Fruit fly (Drosophila melanogaster): ENCODE data around the gene CG31522.

Gene CG31522

DNA sequence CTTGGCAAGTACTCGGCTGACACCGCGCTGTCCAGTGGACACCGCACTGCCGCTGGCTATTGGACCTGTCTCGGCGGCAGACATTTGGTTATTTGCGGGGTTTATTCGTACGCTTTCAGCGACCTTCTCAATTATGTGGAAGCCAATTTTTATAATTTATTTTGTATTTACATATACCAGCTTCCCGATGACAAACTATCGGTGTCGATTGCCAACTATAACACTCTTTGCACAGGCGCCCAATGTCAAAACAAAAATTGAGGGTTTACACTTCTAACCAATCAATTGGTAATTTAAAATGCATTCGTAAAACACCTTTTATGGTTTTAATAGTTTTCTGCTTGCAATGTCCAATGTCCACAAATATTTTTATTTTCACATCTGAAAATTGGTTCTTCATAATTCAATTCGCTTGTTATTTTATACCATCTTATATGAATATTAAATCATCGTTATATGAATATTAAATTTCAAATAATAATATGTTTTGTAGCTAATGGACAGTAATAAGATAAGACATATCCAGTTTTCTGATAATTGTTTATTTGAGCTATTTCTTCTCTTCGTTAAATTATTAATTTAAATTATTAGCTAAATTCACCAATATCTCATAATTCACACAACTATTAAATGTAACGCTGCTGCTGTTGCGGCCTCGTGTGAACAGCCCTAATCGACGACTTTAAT lies 62.7 kb downstream of the CG31522 start (continued):
- TF ChIP-seq CG4820 (GFP tag; optimal IDR thresholded peaks at IDR 0.05) (no peak), Trl (optimal IDR thresholded peaks at IDR 0.05) (no peak), Trl (GFP tag; optimal IDR thresholded peaks at IDR 0.05) (no peak), psq (GFP tag; optimal IDR thresholded peaks at IDR 0.05) (peak; percentile 22), Hr39 (optimal IDR thresholded peaks at IDR 0.05) (no peak), sisA (GFP tag; IDR thresholded peaks at IDR 0.05) (no peak), repo (GFP tag; optimal IDR thresholded peaks at IDR 0.05) (no peak), CG15269 (tag; optimal IDR thresholded peaks at IDR 0.05) (peak; percentile 1), Lhr (GFP tag; optimal IDR thresholded peaks at IDR 0.05) (peak; percentile 5), CG18764 (GFP tag; optimal IDR thresholded peaks at IDR 0.05) (peak; percentile 64), ash1 (GFP tag; optimal IDR thresholded peaks at IDR 0.05) (no peak), croc (GFP tag; conservative IDR thresholded peaks at IDR 0.05) (no peak), unpg (GFP tag; optimal IDR thresholded peaks at IDR 0.05) (no peak), tll (GFP tag; optimal IDR thresholded peaks at IDR 0.05) (no peak), sqz (GFP tag; optimal IDR thresholded peaks at IDR 0.05) (no peak), bigmax (GFP tag; optimal IDR thresholded peaks at IDR 0.05) (no peak), Lpt (GFP tag; optimal IDR thresholded peaks at IDR 0.05) (no peak), CG15073 (GFP tag; optimal IDR thresholded peaks at IDR 0.05) (no peak), CG1602 (GFP tag; optimal IDR thresholded peaks at IDR 0.05) (peak; percentile 24)

dm6 chr3R:4397403-4398079 lies 65.1 kb downstream of the CG31522 start, which contains the start of gene CG9855:
TSS of gene CG9855 (minus strand) at chr3R:4397875.
- TF ChIP-seq CG5245 (GFP tag; optimal IDR thresholded peaks at IDR 0.05) (no peak), CG2712 (tag; optimal IDR thresholded peaks at IDR 0.05) (peak; percentile 32), CG4854 (GFP tag; optimal IDR thresholded peaks at IDR 0.05) (no peak), CG6791 (GFP tag; IDR thresholded peaks at IDR 0.05; ENCODE audit: partially characterized antibody) (peak; percentile 48; the same call in 2 of the 3 replicates), row (GFP tag; IDR thresholded peaks at IDR 0.05) (peak; percentile 49), pzg (GFP tag; optimal IDR thresholded peaks at IDR 0.05) (peak; percentile 79), CG10267 (tag; optimal IDR thresholded peaks at IDR 0.05) (peak; percentile 45), CG14860 (GFP tag; IDR thresholded peaks at IDR 0.05; ENCODE audit: partially characterized antibody) (no peak), CG42726 (GFP tag; IDR thresholded peaks at IDR 0.05; ENCODE audit: partially characterized antibody) (peak; percentile 24; the same call in 1 of the 2 replicates), HmgZ (tag; optimal IDR thresholded peaks at IDR 0.05) (peak; percentile 21), sens (GFP tag) (peak; percentile 48), CG14441 (GFP tag; IDR thresholded peaks at IDR 0.05) (no peak), CG15601 (tag; optimal IDR thresholded peaks at IDR 0.05) (peak; percentile 37), Hmr (GFP tag; optimal IDR thresholded peaks at IDR 0.05) (peak; percentile 17), Fer1 (GFP tag; optimal IDR thresholded peaks at IDR 0.05) (peak; percentile 8), CG8290 (GFP tag; optimal IDR thresholded peaks at IDR 0.05) (peak; percentile 24), CG8290 (tag; optimal IDR thresholded peaks at IDR 0.05) (peak in 1 of 2 experiments; percentile 20), Nf-YC (tag; optimal IDR thresholded peaks at IDR 0.05) (peak; percentile 18), Dp (GFP tag; optimal IDR thresholded peaks at IDR 0.05) (peak; percentile 43), Lhr (GFP tag; optimal IDR thresholded peaks at IDR 0.05) (peak; percentile 58), CG31441 (GFP tag; IDR thresholded peaks at IDR 0.05) (no peak), Dref (GFP tag; IDR thresholded peaks at IDR 0.05) (peak; percentile 41; the same call in 1 of the 2 replicates), stwl (tag; optimal IDR thresholded peaks at IDR 0.05) (peak; percentile 81), CoRest (tag; optimal IDR thresholded peaks at IDR 0.05) (peak; percentile 23), MBD-R2 (GFP tag; IDR thresholded peaks at IDR 0.05) (peak; percentile 78), CG3847 (GFP tag; IDR thresholded peaks at IDR 0.05) (peak; percentile 16; the same call in 1 of the 2 replicates), Nf-YA (GFP tag; IDR thresholded peaks at IDR 0.05) (no peak), Sry-δ (GFP tag; optimal IDR thresholded peaks at IDR 0.05) (peak; percentile 40), ase (GFP tag; IDR thresholded peaks at IDR 0.05) (0 out of 3 replicates have a peak, but pooled peaks have one; percentile 5), CG17186 (GFP tag; optimal IDR thresholded peaks at IDR 0.05) (peak; percentile 26), sug (tag; optimal IDR thresholded peaks at IDR 0.05) (peak; percentile 15)
